Worm (Caenorhabditis elegans) whole organism, L1 larva: ENCODE results near the gene T14G12.6.

ENCODE experiments used
- C16A3.4 ChIP-seq: fragments of 150-350 bp; optimal IDR thresholded peaks from 2 replicates; lab custom pipeline; 2014; ENCODE audit warnings: missing biosample characterization, missing genetic modification characterization
- Y116A8C.19 ChIP-seq: sonication (generic microtip); optimal IDR thresholded peaks from 2 replicates; lab custom pipeline; 2016; ENCODE audit warnings: missing compliant biosample characterization, missing genetic modification characterization, borderline replicate concordance
- blmp-1 ChIP-seq: fragments of 150-350 bp; optimal IDR thresholded peaks from 2 replicates; lab custom pipeline; 2014; ENCODE audit warnings: missing biosample characterization, missing genetic modification characterization
- ceh-63 ChIP-seq: fragments of 200-800 bp; sonication (Bioruptor generic); optimal IDR thresholded peaks from 2 replicates; lab custom pipeline; 2018; ENCODE audit warnings: mild to moderate bottlenecking, missing genetic modification characterization, missing compliant biosample characterization
- ceh-82 ChIP-seq, 3 experiments: fragments of 150-350 bp in 1 of 3; sonication (generic microtip) in 2 of 3; optimal IDR thresholded peaks; 2 replicates each; lab custom pipeline; 2014 to 2017; ENCODE audit warnings: missing biosample characterization in 3 of 3, missing genetic modification characterization in 3 of 3
- dpl-1 ChIP-seq, 3 experiments: fragments of 150-350 bp in 2 of 3; sonication (generic microtip) in 1 of 3; optimal IDR thresholded peaks; 2 replicates each; lab custom pipeline; 2014 to 2017; ENCODE audit warnings: missing biosample characterization in 3 of 3, missing genetic modification characterization in 3 of 3, missing genetic modification reagents in 3 of 3
- dsc-1 ChIP-seq: sonication (generic microtip); optimal IDR thresholded peaks from 2 replicates; lab custom pipeline; 2016; ENCODE audit warnings: mild to moderate bottlenecking, missing genetic modification characterization, missing compliant biosample characterization
- efl-1 ChIP-seq, 4 experiments: fragments of 150-350 bp; optimal IDR thresholded peaks in 3 of 4; peaks in 1 of 4; 1 replicate in 1 of 4; 2 replicates in 3 of 4; lab custom pipeline; 2014; ENCODE audit warnings: missing biosample characterization in 2 of 4, missing genetic modification characterization in 2 of 4, missing genetic modification reagents in 2 of 4
- efl-3 ChIP-seq: fragments of 200-800 bp; sonication (Bioruptor generic); optimal IDR thresholded peaks from 2 replicates; lab custom pipeline; 2018; ENCODE audit warnings: mild to moderate bottlenecking, missing genetic modification characterization, missing compliant biosample characterization
- elt-3 ChIP-seq, 6 experiments: fragments of 150-350 bp in 1 of 6; sonication (generic microtip); optimal IDR thresholded peaks; 2 replicates each; lab custom pipeline; 2017 to 2018; ENCODE audit warnings: missing biosample characterization in 6 of 6, missing genetic modification characterization in 6 of 6, inconsistent platforms in 1 of 6
- fkh-4 ChIP-seq: sonication (generic microtip); optimal IDR thresholded peaks from 2 replicates; lab custom pipeline; 2016; ENCODE audit warnings: missing compliant biosample characterization, missing genetic modification characterization, borderline replicate concordance
- grh-1 ChIP-seq: fragments of 200-800 bp; sonication (Bioruptor generic); IDR thresholded peaks from 2 replicates; pipeline ENCODE4 v1.3.6; 2022; ENCODE audit warnings: missing genetic modification reagents, missing genetic modification characterization, missing compliant biosample characterization
- irx-1 ChIP-seq: sonication (generic microtip); optimal IDR thresholded peaks from 2 replicates; lab custom pipeline; 2016; ENCODE audit warnings: missing genetic modification characterization, missing compliant biosample characterization
- jun-1 ChIP-seq: fragments of 150-350 bp; optimal IDR thresholded peaks from 2 replicates; lab custom pipeline; 2014; ENCODE audit warnings: missing biosample characterization, missing genetic modification reagents, missing genetic modification characterization
- lin-14 ChIP-seq: fragments of 200-800 bp; sonication (Bioruptor generic); optimal IDR thresholded peaks from 2 replicates; lab custom pipeline; 2018; ENCODE audit warnings: mild to moderate bottlenecking, missing genetic modification characterization, moderate library complexity, missing compliant biosample characterization
- lin-35 ChIP-seq, 2 experiments: fragments of 150-350 bp; optimal IDR thresholded peaks; 2 replicates each; lab custom pipeline; 2014; ENCODE audit warnings: missing biosample characterization in 2 of 2, missing genetic modification characterization in 2 of 2, missing genetic modification reagents in 2 of 2
- lin-39 ChIP-seq: fragments of 150-350 bp; optimal IDR thresholded peaks from 2 replicates; lab custom pipeline; 2014; ENCODE audit warnings: missing biosample characterization, missing genetic modification reagents, missing genetic modification characterization
- lir-3 ChIP-seq: sonication (generic microtip); optimal IDR thresholded peaks from 2 replicates; lab custom pipeline; 2016; ENCODE audit warnings: mild to moderate bottlenecking, missing genetic modification characterization, moderate library complexity, missing compliant biosample characterization; ENCODE audit not compliant: poor library complexity
- lsy-2 ChIP-seq, 2 experiments: fragments of 150-350 bp; optimal IDR thresholded peaks; 2 replicates each; lab custom pipeline; 2014; ENCODE audit warnings: missing biosample characterization in 2 of 2, missing genetic modification characterization in 2 of 2
- mdl-1 ChIP-seq, 2 experiments: fragments of 150-350 bp; optimal IDR thresholded peaks; 2 replicates each; lab custom pipeline; 2014 to 2017; ENCODE audit warnings: missing biosample characterization in 2 of 2, missing genetic modification characterization in 2 of 2, inconsistent platforms in 1 of 2
- mep-1 ChIP-seq: fragments of 150-350 bp; optimal IDR thresholded peaks from 2 replicates; lab custom pipeline; 2014; ENCODE audit warnings: missing biosample characterization, missing genetic modification characterization
- nhr-12 ChIP-seq: sonication (generic microtip); optimal IDR thresholded peaks from 2 replicates; lab custom pipeline; 2017; ENCODE audit warnings: missing biosample characterization, missing genetic modification characterization
- nhr-19 ChIP-seq: fragments of 200-800 bp; sonication (Bioruptor generic); conservative IDR thresholded peaks from 2 replicates; pipeline ENCODE4 v1.3.6; 2022; ENCODE audit warnings: missing genetic modification characterization, missing compliant biosample characterization
- nhr-20 ChIP-seq: sonication (generic microtip); optimal IDR thresholded peaks from 2 replicates; lab custom pipeline; 2016; ENCODE audit warnings: mild to moderate bottlenecking, missing genetic modification characterization, missing compliant biosample characterization
- nhr-47 ChIP-seq: sonication (generic microtip); optimal IDR thresholded peaks from 2 replicates; lab custom pipeline; 2016; ENCODE audit warnings: mild to moderate bottlenecking, missing genetic modification characterization, moderate library complexity, missing compliant biosample characterization
- nhr-71 ChIP-seq: sonication (generic microtip); optimal IDR thresholded peaks from 2 replicates; lab custom pipeline; 2016; ENCODE audit warnings: mild to moderate bottlenecking, missing genetic modification characterization, moderate library complexity, missing compliant biosample characterization
- nhr-85 ChIP-seq: sonication (generic microtip); peaks from one replicate; lab custom pipeline; 2016; ENCODE audit warnings: missing genetic modification characterization, inconsistent platforms, missing compliant biosample characterization
- nhr-90 ChIP-seq: sonication (generic microtip); optimal IDR thresholded peaks from 2 replicates; lab custom pipeline; 2016; ENCODE audit warnings: mild to moderate bottlenecking, missing genetic modification characterization, missing compliant biosample characterization; ENCODE audit not compliant: poor library complexity
- pag-3 ChIP-seq: sonication (generic microtip); optimal IDR thresholded peaks from 2 replicates; lab custom pipeline; 2017; ENCODE audit warnings: missing genetic modification characterization, mild to moderate bottlenecking, missing compliant biosample characterization, antibody characterized with exemption, borderline replicate concordance; ENCODE audit not compliant: insufficient read depth
- pax-3 ChIP-seq: fragments of 200-800 bp; sonication (Bioruptor generic); optimal IDR thresholded peaks from 2 replicates; lab custom pipeline; 2018; ENCODE audit warnings: mild to moderate bottlenecking, missing genetic modification characterization, moderate library complexity, missing compliant biosample characterization
- pqm-1 ChIP-seq: sonication (generic microtip); optimal IDR thresholded peaks from 3 replicates; lab custom pipeline; 2017; ENCODE audit warnings: missing biosample characterization, missing genetic modification characterization
- rnt-1 ChIP-seq: sonication (generic microtip); optimal IDR thresholded peaks from 2 replicates; lab custom pipeline; 2016; ENCODE audit warnings: mild to moderate bottlenecking, missing genetic modification characterization, moderate library complexity, missing compliant biosample characterization
- skn-1 ChIP-seq: fragments of 150-350 bp; optimal IDR thresholded peaks from 2 replicates; lab custom pipeline; 2014; ENCODE audit warnings: missing biosample characterization, missing genetic modification characterization
- snpc-4 ChIP-seq: fragments of 150-350 bp; optimal IDR thresholded peaks from 2 replicates; lab custom pipeline; 2014; ENCODE audit warnings: missing biosample characterization, missing genetic modification characterization
- snu-23 ChIP-seq: sonication (generic microtip); optimal IDR thresholded peaks from 2 replicates; lab custom pipeline; 2016; ENCODE audit warnings: missing genetic modification characterization, missing compliant biosample characterization
- swsn-7 ChIP-seq: sonication (generic microtip); optimal IDR thresholded peaks from 2 replicates; lab custom pipeline; 2016; ENCODE audit warnings: missing genetic modification characterization, missing compliant biosample characterization
- tbx-2 ChIP-seq: sonication (generic microtip); optimal IDR thresholded peaks from 2 replicates; lab custom pipeline; 2016; ENCODE audit warnings: missing genetic modification characterization, missing compliant biosample characterization
- unc-130 ChIP-seq: fragments of 150-350 bp; optimal IDR thresholded peaks from 2 replicates; lab custom pipeline; 2017; ENCODE audit warnings: missing biosample characterization, missing genetic modification characterization, inconsistent platforms
- unc-98 ChIP-seq: fragments of 200-800 bp; sonication (Bioruptor generic); IDR thresholded peaks from 2 replicates; pipeline ENCODE4 v1.3.6; 2022; ENCODE audit warnings: missing genetic modification characterization, missing compliant biosample characterization
- vab-15 ChIP-seq: sonication (generic microtip); optimal IDR thresholded peaks from 2 replicates; lab custom pipeline; 2017; ENCODE audit warnings: missing genotype, mild to moderate bottlenecking, missing genetic modification characterization, missing compliant biosample characterization
- xbp-1 ChIP-seq: sonication (generic microtip); optimal IDR thresholded peaks from 2 replicates; lab custom pipeline; 2016; ENCODE audit warnings: missing genetic modification characterization, missing compliant biosample characterization
- zip-4 ChIP-seq: fragments of 200-800 bp; sonication (Bioruptor generic); optimal IDR thresholded peaks from 2 replicates; lab custom pipeline; 2018; ENCODE audit warnings: mild to moderate bottlenecking, missing genetic modification characterization, moderate library complexity, missing compliant biosample characterization
- ztf-11 ChIP-seq, 2 experiments: sonication (generic microtip); optimal IDR thresholded peaks; 2 replicates each; lab custom pipeline; 2016 to 2017; ENCODE audit warnings: missing genetic modification characterization in 2 of 2, missing biosample characterization in 1 of 2, missing compliant biosample characterization in 1 of 2

Gene T14G12.6

ce11 chrX:3788483-3788882 lies 29.2 kb upstream of the T14G12.6 start (continued):
- TF ChIP-seq nhr-90 (tag; lab: Kevin White, UChicago) (peak; percentile 90), xbp-1 (tag; lab: Kevin White, UChicago) (peak; percentile 56), nhr-20 (peak; percentile 87), lir-3 (tag; lab: Kevin White, UChicago) (peak; percentile 56), zip-4 (GFP tag; lab: Kevin White, UChicago) (peak; percentile 28), jun-1 (tag; lab: Kevin White, UChicago) (no peak), ceh-82 (tag; optimal IDR thresholded peaks at IDR 0.05; lab: Kevin White, UChicago) (peak in 2 of 3 experiments; percentile 1 to 20), tbx-2 (tag; lab: Kevin White, UChicago) (peak; percentile 70), pag-3 (tag; lab: Kevin White, UChicago) (no peak), nhr-47 (tag; lab: Kevin White, UChicago) (peak; percentile 71), unc-130 (tag; lab: Kevin White, UChicago) (peak; percentile 29), unc-98 (GFP tag; lab: Robert Waterston, UW) (no peak), dpl-1 (GFP tag; optimal IDR thresholded peaks at IDR 0.05; lab: Kevin White, UChicago) (peak in 2 of 3 experiments; percentile 2 to 18), vab-15 (tag; lab: Kevin White, UChicago) (peak; percentile 41), efl-1 (optimal IDR thresholded peaks at IDR 0.05; lab: Kevin White, UChicago) (peak; percentile 7 to 21), efl-1 (GFP tag; optimal IDR thresholded peaks at IDR 0.05 in 1 of 2; lab: Kevin White, UChicago) (peak in 1 of 2 experiments; percentile 91), dsc-1 (no peak), nhr-12 (tag; lab: Kevin White, UChicago) (no peak), swsn-7 (tag; lab: Kevin White, UChicago) (peak; percentile 70), skn-1 (no peak), efl-3 (peak; percentile 18), mep-1 (tag; lab: Kevin White, UChicago) (peak; percentile 54), mdl-1 (tag; optimal IDR thresholded peaks at IDR 0.05; lab: Kevin White, UChicago) (peak in 1 of 2 experiments; percentile 70), nhr-85 (tag; lab: Kevin White, UChicago) (peak; percentile 96), lsy-2 (tag; optimal IDR thresholded peaks at IDR 0.05; lab: Kevin White, UChicago) (peak; percentile 46 to 47), elt-3 (tag; optimal IDR thresholded peaks at IDR 0.05; lab: Kevin White, UChicago) (peak in 4 of 6 experiments; percentile 27 to 79 (median 50)), grh-1 (GFP tag; lab: Robert Waterston, UW) (peak; percentile 73)

- TF ChIP-seq nhr-90 (tag; lab: Kevin White, UChicago) (peak; percentile 72), dpl-1 (GFP tag; optimal IDR thresholded peaks at IDR 0.05; lab: Kevin White, UChicago) (peak in 2 of 3 experiments; percentile 4 to 11), nhr-47 (tag; lab: Kevin White, UChicago) (peak; percentile 51), lin-35 (GFP tag; optimal IDR thresholded peaks at IDR 0.05; lab: Kevin White, UChicago) (peak; percentile 34), Y116A8C.19 (tag; lab: Kevin White, UChicago) (no peak), unc-130 (tag; lab: Kevin White, UChicago) (peak; percentile 50), pqm-1 (tag; lab: Kevin White, UChicago) (no peak), lin-39 (tag; lab: Kevin White, UChicago) (no peak), tbx-2 (tag; lab: Kevin White, UChicago) (peak; percentile 50), dsc-1 (peak; percentile 23), lsy-2 (tag; optimal IDR thresholded peaks at IDR 0.05; lab: Kevin White, UChicago) (peak; percentile 33 to 53), mep-1 (tag; lab: Kevin White, UChicago) (peak; percentile 79), efl-1 (optimal IDR thresholded peaks at IDR 0.05; lab: Kevin White, UChicago) (no peak), efl-1 (GFP tag; optimal IDR thresholded peaks at IDR 0.05 in 1 of 2; lab: Kevin White, UChicago) (peak in 1 of 2 experiments; percentile 86), xbp-1 (tag; lab: Kevin White, UChicago) (peak; percentile 32), ceh-82 (tag; optimal IDR thresholded peaks at IDR 0.05; lab: Kevin White, UChicago) (peak in 2 of 3 experiments; percentile 8 to 17), fkh-4 (no peak), snu-23 (GFP tag; lab: Kevin White, UChicago) (peak; percentile 80), C16A3.4 (tag; lab: Kevin White, UChicago) (peak; percentile 44), blmp-1 (peak; percentile 39), nhr-85 (tag; lab: Kevin White, UChicago) (peak; percentile 95), snpc-4 (tag; lab: Kevin White, UChicago) (no peak), lin-14 (GFP tag; lab: Kevin White, UChicago) (peak; percentile 89), nhr-19 (GFP tag; lab: Robert Waterston, UW) (peak; percentile 31; the same call in 1 of the 2 replicates), pax-3 (tag; lab: Kevin White, UChicago) (peak; percentile 0), efl-3 (no peak), swsn-7 (tag; lab: Kevin White, UChicago) (peak; percentile 21), nhr-20 (peak; percentile 81), mdl-1 (tag; optimal IDR thresholded peaks at IDR 0.05; lab: Kevin White, UChicago) (peak in 1 of 2 experiments; percentile 73), ceh-63 (GFP tag; lab: Kevin White, UChicago) (no peak), nhr-71 (peak; percentile 80), rnt-1 (tag; lab: Kevin White, UChicago) (peak; percentile 50), ztf-11 (tag; optimal IDR thresholded peaks at IDR 0.05; lab: Kevin White, UChicago) (peak in 1 of 2 experiments; percentile 11), irx-1 (tag; lab: Kevin White, UChicago) (peak; percentile 36), elt-3 (tag; optimal IDR thresholded peaks at IDR 0.05; lab: Kevin White, UChicago) (peak in 3 of 6 experiments; percentile 28 to 67 (median 48))
- TF ChIP-seq, all 84 proteins: peak for 27
Observed at ce11 chrX:3787431-3788076, 28.3 kb upstream of the T14G12.6 start, which contains the start of gene pmpl-1. Gene pmpl-1, plus strand, starts transcription at chrX:3788026.
